Fruit fly (Drosophila melanogaster) whole organism, embryonic: ENCODE measurements around the gene Ssl2.

ENCODE experiments used
- B-H2 ChIP-seq: fragments of 200-800 bp; sonication (Bioruptor generic); optimal IDR thresholded peaks from 2 replicates; lab custom pipeline; 2018; ENCODE audit warnings: missing biosample characterization, mild to moderate bottlenecking, missing genetic modification characterization
- Blimp-1 ChIP-seq: fragments of 200-800 bp; sonication (Bioruptor generic); optimal IDR thresholded peaks from 3 replicates; lab custom pipeline; 2018; ENCODE audit warnings: missing biosample characterization, missing genetic modification characterization, mild to moderate bottlenecking, moderate library complexity, missing genetic modification reagents
- CG10654 ChIP-seq: fragments of 200-800 bp; sonication (Bioruptor generic); optimal IDR thresholded peaks from 2 replicates; lab custom pipeline; 2016; ENCODE audit warnings: missing biosample characterization, missing genetic modification characterization
- CG11456 ChIP-seq: fragments of 200-800 bp; sonication (Bioruptor generic); IDR thresholded peaks from 3 replicates; pipeline ENCODE4 v1.3.6; 2022; ENCODE audit warnings: missing biosample characterization, missing genetic modification characterization
- CG12155 ChIP-seq: fragments of 200-800 bp; sonication (Bioruptor generic); optimal IDR thresholded peaks from 3 replicates; lab custom pipeline; 2016; ENCODE audit warnings: missing biosample characterization, missing genetic modification characterization
- CG12219 ChIP-seq: fragments of 200-800 bp; sonication (Bioruptor generic); optimal IDR thresholded peaks from 3 replicates; lab custom pipeline; 2018; ENCODE audit warnings: missing biosample characterization, mild to moderate bottlenecking, missing genetic modification characterization
- CG12659 ChIP-seq: fragments of 200-800 bp; sonication (Bioruptor generic); optimal IDR thresholded peaks from 3 replicates; lab custom pipeline; 2017; ENCODE audit warnings: mild to moderate bottlenecking, missing biosample characterization, missing genetic modification reagents, missing genetic modification characterization
- CG14050 ChIP-seq: fragments of 200-800 bp; sonication (Bioruptor generic); IDR thresholded peaks from 3 replicates; pipeline ENCODE4 v1.3.6; 2022; ENCODE audit warnings: missing biosample characterization, missing genetic modification characterization
- CG14441 ChIP-seq: fragments of 200-800 bp; sonication (Bioruptor generic); IDR thresholded peaks from 2 replicates; pipeline ENCODE4 v1.3.6; 2022; ENCODE audit warnings: missing biosample characterization, missing genetic modification characterization
- CG14667 ChIP-seq: fragments of 200-800 bp; sonication (Bioruptor generic); IDR thresholded peaks from 2 replicates; pipeline ENCODE4 v1.3.6; 2022; ENCODE audit warnings: missing biosample characterization, missing genetic modification characterization
- CG14860 ChIP-seq: fragments of 200-800 bp; sonication (Bioruptor generic); IDR thresholded peaks from 3 replicates; pipeline ENCODE4 v1.3.6; 2022; ENCODE audit warnings: missing biosample characterization, missing genetic modification characterization; ENCODE audit not compliant: partially characterized antibody
- CG15011 ChIP-seq: fragments of 200-800 bp; sonication (Bioruptor generic); optimal IDR thresholded peaks from 3 replicates; lab custom pipeline; 2018; ENCODE audit warnings: missing biosample characterization, mild to moderate bottlenecking, missing genetic modification characterization
- CG16863 ChIP-seq: fragments of 200-800 bp; sonication (Bioruptor generic); optimal IDR thresholded peaks from 3 replicates; lab custom pipeline; 2016; ENCODE audit warnings: missing biosample characterization, missing genetic modification characterization
- CG17328 ChIP-seq: fragments of 200-800 bp; sonication (Bioruptor generic); IDR thresholded peaks from 2 replicates; pipeline ENCODE4 v1.3.6; 2022; ENCODE audit warnings: missing biosample characterization, missing genetic modification characterization
- CG17359 ChIP-seq: fragments of 200-800 bp; sonication (Bioruptor generic); optimal IDR thresholded peaks from 3 replicates; lab custom pipeline; 2018; ENCODE audit warnings: missing biosample characterization, mild to moderate bottlenecking, missing genetic modification characterization, moderate library complexity
- CG17385 ChIP-seq: fragments of 200-800 bp; sonication (Bioruptor generic); optimal IDR thresholded peaks from 3 replicates; lab custom pipeline; 2018; ENCODE audit warnings: missing biosample characterization, mild to moderate bottlenecking, missing genetic modification characterization
- CG1832 ChIP-seq: fragments of 200-800 bp; sonication (Bioruptor generic); optimal IDR thresholded peaks from 2 replicates; lab custom pipeline; 2017; ENCODE audit warnings: missing biosample characterization, mild to moderate bottlenecking, missing genetic modification characterization, inconsistent platforms
- CG18599 ChIP-seq: fragments of 200-800 bp; sonication (Bioruptor generic); optimal IDR thresholded peaks from 3 replicates; lab custom pipeline; 2017; ENCODE audit warnings: missing biosample characterization, missing genetic modification characterization, mild to moderate bottlenecking, moderate library complexity, missing genetic modification reagents
- CG2202 ChIP-seq: fragments of 200-800 bp; sonication (Bioruptor generic); optimal IDR thresholded peaks from 2 replicates; lab custom pipeline; 2018; ENCODE audit warnings: missing biosample characterization, mild to moderate bottlenecking, missing genetic modification characterization
- CG32767 ChIP-seq: fragments of 200-800 bp; sonication (Bioruptor generic); IDR thresholded peaks from 2 replicates; pipeline ENCODE4 v1.3.6; 2022; ENCODE audit warnings: missing biosample characterization, missing genetic modification characterization
- CG34422 ChIP-seq: fragments of 200-800 bp; sonication (Bioruptor generic); IDR thresholded peaks from 3 replicates; pipeline ENCODE4 v1.3.6; 2022; ENCODE audit warnings: missing biosample characterization, missing genetic modification characterization
- CG4617 ChIP-seq: fragments of 200-800 bp; sonication (Bioruptor generic); optimal IDR thresholded peaks from 3 replicates; lab custom pipeline; 2016; ENCODE audit warnings: missing biosample characterization, missing genetic modification characterization, borderline replicate concordance
- CG6272 ChIP-seq: fragments of 200-800 bp; sonication (Bioruptor generic); IDR thresholded peaks from 2 replicates; pipeline ENCODE4 v1.3.6; 2022; ENCODE audit warnings: missing biosample characterization, missing genetic modification characterization
- CG6654 ChIP-seq: fragments of 200-800 bp; sonication (Bioruptor generic); optimal IDR thresholded peaks from 2 replicates; lab custom pipeline; 2017; ENCODE audit warnings: missing biosample characterization, mild to moderate bottlenecking, missing genetic modification characterization
- CG6791 ChIP-seq: fragments of 200-800 bp; sonication (Bioruptor generic); IDR thresholded peaks from 3 replicates; pipeline ENCODE4 v1.3.6; 2022; ENCODE audit warnings: missing biosample characterization, missing genetic modification characterization; ENCODE audit not compliant: partially characterized antibody
- CG7372 ChIP-seq: fragments of 200-800 bp; sonication (Bioruptor generic); IDR thresholded peaks from 2 replicates; pipeline ENCODE4 v1.3.6; 2022; ENCODE audit warnings: missing biosample characterization, missing genetic modification characterization
- CG7963 ChIP-seq: fragments of 200-800 bp; sonication (Bioruptor generic); IDR thresholded peaks from 3 replicates; pipeline ENCODE4 v1.3.6; 2022; ENCODE audit warnings: missing biosample characterization, missing genetic modification characterization; ENCODE audit not compliant: partially characterized antibody
- D19B ChIP-seq: fragments of 200-800 bp; sonication (Bioruptor generic); optimal IDR thresholded peaks from 2 replicates; lab custom pipeline; 2017; ENCODE audit warnings: missing biosample characterization, mild to moderate bottlenecking, missing genetic modification characterization
- Dfd ChIP-seq, 2 experiments: fragments of >200 bp; optimal IDR thresholded peaks; 2 replicates each; lab custom pipeline; 2017; ENCODE audit warnings: missing biosample characterization in 2 of 2, missing genetic modification characterization in 2 of 2
- Dip3 ChIP-seq: fragments of 200-800 bp; sonication (Bioruptor generic); optimal IDR thresholded peaks from 3 replicates; lab custom pipeline; 2016; ENCODE audit warnings: missing biosample characterization, missing genetic modification characterization
- Dref ChIP-seq: fragments of 200-800 bp; sonication (Bioruptor generic); IDR thresholded peaks from 2 replicates; pipeline ENCODE4 v1.3.6; 2022; ENCODE audit warnings: missing biosample characterization, missing genetic modification characterization
- GATAe ChIP-seq: fragments of 200-800 bp; sonication (Bioruptor generic); conservative IDR thresholded peaks from 2 replicates; pipeline ENCODE4 v1.3.6; 2022; ENCODE audit warnings: missing biosample characterization, missing genetic modification characterization
- Gug ChIP-seq: fragments of 200-800 bp; sonication (Bioruptor generic); IDR thresholded peaks from 4 replicates; pipeline ENCODE4 v1.3.6; 2022; ENCODE audit warnings: missing biosample characterization, missing genetic modification characterization
- Kr ChIP-seq: fragments of 200-800 bp; sonication (Bioruptor generic); optimal IDR thresholded peaks from 2 replicates; lab custom pipeline; 2017; ENCODE audit warnings: missing biosample characterization, mild to moderate bottlenecking, missing genetic modification characterization
- Nf-YC ChIP-seq: fragments of 200-800 bp; optimal IDR thresholded peaks from 3 replicates; lab custom pipeline; 2019; ENCODE audit warnings: missing biosample characterization, mild to moderate bottlenecking, missing genetic modification characterization, moderate library complexity
- Sox102F ChIP-seq: fragments of 200-800 bp; sonication (Bioruptor generic); optimal IDR thresholded peaks from 2 replicates; lab custom pipeline; 2018; ENCODE audit warnings: missing biosample characterization, mild to moderate bottlenecking, missing genetic modification characterization, moderate library complexity
- ci ChIP-seq: fragments of 200-800 bp; sonication (Bioruptor generic); IDR thresholded peaks from 3 replicates; pipeline ENCODE4 v1.3.6; 2022; ENCODE audit warnings: missing biosample characterization, missing genetic modification characterization
- dm ChIP-seq: fragments of 200-800 bp; sonication (Bioruptor generic); optimal IDR thresholded peaks from 3 replicates; lab custom pipeline; 2016; ENCODE audit warnings: missing biosample characterization, missing genetic modification characterization
- en ChIP-seq: fragments of 200-800 bp; sonication (Bioruptor generic); optimal IDR thresholded peaks from 2 replicates; lab custom pipeline; 2016; ENCODE audit warnings: missing biosample characterization, missing genetic modification characterization
- fd64A ChIP-seq: fragments of 200-800 bp; sonication (Bioruptor generic); optimal IDR thresholded peaks from 3 replicates; lab custom pipeline; 2018; ENCODE audit warnings: missing biosample characterization, mild to moderate bottlenecking, missing genetic modification characterization
- gce ChIP-seq: fragments of 200-800 bp; sonication (Bioruptor generic); IDR thresholded peaks from 3 replicates; pipeline ENCODE4 v1.3.6; 2022; ENCODE audit warnings: missing biosample characterization, missing genetic modification characterization
- gsb-n ChIP-seq: fragments of 200-800 bp; sonication (Bioruptor generic); optimal IDR thresholded peaks from 3 replicates; lab custom pipeline; 2018; ENCODE audit warnings: missing biosample characterization, mild to moderate bottlenecking, missing genetic modification characterization
- hth ChIP-seq: fragments of >200 bp; optimal IDR thresholded peaks from 2 replicates; lab custom pipeline; 2017; ENCODE audit warnings: inconsistent platforms
- knrl ChIP-seq: fragments of 200-800 bp; sonication (Bioruptor generic); IDR thresholded peaks from 3 replicates; pipeline ENCODE4 v1.3.6; 2022; ENCODE audit warnings: missing biosample characterization, missing genetic modification characterization; ENCODE audit not compliant: partially characterized antibody
- pfk ChIP-seq: fragments of 200-800 bp; sonication (Bioruptor generic); optimal IDR thresholded peaks from 2 replicates; lab custom pipeline; 2018; ENCODE audit warnings: missing biosample characterization, mild to moderate bottlenecking, missing genetic modification characterization, moderate library complexity
- sima ChIP-seq: fragments of 200-800 bp; sonication (Bioruptor generic); optimal IDR thresholded peaks from 2 replicates; lab custom pipeline; 2016; ENCODE audit warnings: missing biosample characterization, missing genetic modification characterization
- slou ChIP-seq: fragments of 200-800 bp; sonication (Bioruptor generic); optimal IDR thresholded peaks from 3 replicates; lab custom pipeline; 2016; ENCODE audit warnings: missing biosample characterization, missing genetic modification characterization
- tap ChIP-seq: fragments of 200-800 bp; optimal IDR thresholded peaks from 3 replicates; lab custom pipeline; 2019; ENCODE audit warnings: missing biosample characterization, mild to moderate bottlenecking, missing genetic modification characterization, moderate library complexity
- wor ChIP-seq: fragments of 200-800 bp; sonication (Bioruptor generic); IDR thresholded peaks from 2 replicates; pipeline ENCODE4 v1.3.6; 2022; ENCODE audit warnings: missing biosample characterization, missing genetic modification characterization
- zfh2 ChIP-seq: fragments of 200-800 bp; sonication (Bioruptor generic); optimal IDR thresholded peaks from 2 replicates; lab custom pipeline; 2016; ENCODE audit warnings: missing biosample characterization, missing genetic modification characterization

The Ssl2 gene

DNA sequence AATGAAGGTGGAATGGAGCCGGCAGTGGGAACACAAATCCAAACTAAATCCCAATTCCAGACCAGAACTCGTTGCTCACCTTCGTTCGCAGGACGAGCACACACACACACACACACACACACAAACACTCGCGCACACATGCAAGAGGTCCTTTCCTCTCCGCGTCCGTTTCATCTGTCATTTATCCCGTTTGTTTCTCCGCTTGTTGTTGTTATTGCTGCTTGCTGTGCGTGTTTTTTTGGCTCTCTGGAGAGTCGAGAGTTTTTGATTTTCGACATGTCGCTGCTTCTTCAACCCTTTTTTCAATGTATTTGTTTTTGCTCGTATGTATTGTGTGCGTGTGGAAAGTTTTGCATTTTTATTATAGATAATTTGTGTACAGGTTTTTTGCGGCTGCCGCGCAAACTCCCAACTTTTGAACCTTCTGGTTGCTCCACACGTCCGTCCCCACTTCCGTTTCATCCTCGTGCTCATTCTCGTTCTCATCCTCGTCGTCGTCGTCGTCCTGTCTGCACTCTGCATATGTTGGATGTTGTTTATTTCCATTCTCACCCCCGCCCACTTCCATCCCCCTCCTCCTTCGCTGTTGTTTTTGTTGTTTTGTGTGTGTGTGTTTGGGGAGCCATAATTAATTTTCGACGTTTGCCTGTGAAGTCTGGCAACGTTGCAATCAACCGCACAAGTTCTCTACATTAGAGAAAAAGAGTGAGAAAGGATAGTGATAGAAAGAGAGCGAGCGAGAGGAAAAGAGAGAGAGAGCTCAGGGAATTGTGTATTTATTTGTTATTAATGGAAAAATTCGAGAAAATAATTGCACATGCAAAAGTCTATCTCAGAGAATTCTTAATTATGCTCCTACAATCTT is 37.0 kb upstream of the Ssl2 start (continued):
- TF ChIP-seq CG1832 (GFP tag; lab: Kevin White, UChicago): peak; percentile 30
- TF ChIP-seq CG6791 (GFP tag; lab: Robert Waterston, UW): no peak
- TF ChIP-seq CG12219 (GFP tag; lab: Kevin White, UChicago): no peak
- TF ChIP-seq CG4617 (GFP tag; lab: Kevin White, UChicago): no peak
- no peak for TF ChIP-seq B-H2 (GFP tag; lab: Kevin White, UChicago)
- no peak for TF ChIP-seq Dref
- TF ChIP-seq slou (GFP tag; lab: Kevin White, UChicago): no peak
- TF ChIP-seq ci (GFP tag; lab: Robert Waterston, UW): no peak
- no peak for TF ChIP-seq CG11456 (GFP tag; lab: Robert Waterston, UW)
- TF ChIP-seq dm (GFP tag; lab: Kevin White, UChicago): no peak
- TF ChIP-seq GATAe (GFP tag; lab: Robert Waterston, UW): no peak
- no peak for TF ChIP-seq CG34422 (GFP tag; lab: Robert Waterston, UW)
- TF ChIP-seq Nf-YC (tag; lab: Kevin White, UChicago): no peak
- TF ChIP-seq D19B (GFP tag; lab: Kevin White, UChicago): no peak
- no peak for TF ChIP-seq CG6272
- peak; percentile 74 for TF ChIP-seq pfk (GFP tag; lab: Kevin White, UChicago)
- TF ChIP-seq Dip3 (GFP tag; lab: Kevin White, UChicago): no peak
- no peak for TF ChIP-seq Sox102F (GFP tag; lab: Kevin White, UChicago)
- TF ChIP-seq CG7963 (GFP tag; lab: Robert Waterston, UW): no peak
- TF ChIP-seq CG7372: no peak
- TF ChIP-seq CG18599: no peak
- no peak for TF ChIP-seq Dfd (GFP tag; optimal IDR thresholded peaks at IDR 0.05; lab: Kevin White, UChicago)
- no peak for TF ChIP-seq en (GFP tag; lab: Kevin White, UChicago)
- no peak for TF ChIP-seq CG16863
- no peak for TF ChIP-seq sima (GFP tag; lab: Kevin White, UChicago)
- TF ChIP-seq hth (lab: Kevin White, UChicago): no peak
- no peak for TF ChIP-seq CG10654 (GFP tag; lab: Kevin White, UChicago)
- TF ChIP-seq tap (tag; lab: Kevin White, UChicago): no peak
- TF ChIP-seq CG2202: no peak
- no peak for TF ChIP-seq knrl
- no peak for TF ChIP-seq CG6654
- no peak for TF ChIP-seq CG12155
- peak; percentile 94 for TF ChIP-seq Kr (GFP tag; lab: Kevin White, UChicago)
- TF ChIP-seq CG32767 (GFP tag; lab: Robert Waterston, UW): 0 out of 2 replicates have a peak, but pooled peaks have one; percentile 32
- TF ChIP-seq CG14441 (GFP tag; lab: Robert Waterston, UW): no peak
- TF ChIP-seq Blimp-1 (GFP tag; lab: Kevin White, UChicago): no peak
- TF ChIP-seq gce: no peak
- no peak for TF ChIP-seq CG17359 (tag; lab: Kevin White, UChicago)
- TF ChIP-seq CG12659 (GFP tag; lab: Kevin White, UChicago): no peak
- no peak for TF ChIP-seq fd64A
- no peak for TF ChIP-seq gsb-n (tag; lab: Kevin White, UChicago)
- no peak for TF ChIP-seq Gug (GFP tag; lab: Robert Waterston, UW)
- peak; percentile 11 for TF ChIP-seq CG17385 (GFP tag; lab: Kevin White, UChicago)
- no peak for TF ChIP-seq zfh2 (GFP tag; lab: Kevin White, UChicago)
- no peak for TF ChIP-seq CG14667 (GFP tag; lab: Robert Waterston, UW)
- no peak for TF ChIP-seq wor (GFP tag; lab: Robert Waterston, UW)
- TF ChIP-seq CG14050 (GFP tag; lab: Robert Waterston, UW): no peak
- TF ChIP-seq CG15011 (GFP tag; lab: Kevin White, UChicago): no peak
- TF ChIP-seq CG14860 (GFP tag; lab: Robert Waterston, UW): no peak
- no peak for TF ChIP-seq CG17328 (GFP tag; lab: Robert Waterston, UW)
